Fruit fly (Drosophila melanogaster): ENCODE measurements around the gene CG4660.

Gene CG4660

dm6 chrX:6075586-6075985 is 5.6 kb downstream of the CG4660 start:
- TF ChIP-seq EcR (GFP tag; optimal IDR thresholded peaks at IDR 0.05): no peak
- no peak for TF ChIP-seq CG4496 (GFP tag; IDR thresholded peaks at IDR 0.05)
- TF ChIP-seq CG15710 (tag; optimal IDR thresholded peaks at IDR 0.05): no peak

- TF ChIP-seq CG10348 (GFP tag; IDR thresholded peaks at IDR 0.05): peak; percentile 95
- TF ChIP-seq Ets98B (GFP tag; IDR thresholded peaks at IDR 0.05): peak; percentile 99
- TF ChIP-seq CG15710 (tag; optimal IDR thresholded peaks at IDR 0.05): peak; percentile 93
- TF ChIP-seq rn (GFP tag; IDR thresholded peaks at IDR 0.05): peak; percentile 99
- peak; percentile 99 for TF ChIP-seq CG4496 (GFP tag; IDR thresholded peaks at IDR 0.05)
- peak; percentile 95 for TF ChIP-seq CG9948 (tag; optimal IDR thresholded peaks at IDR 0.05)
- peak; percentile 99 for TF ChIP-seq CG32121 (GFP tag; IDR thresholded peaks at IDR 0.05)
- TF ChIP-seq fd96Ca (GFP tag; IDR thresholded peaks at IDR 0.05): peak; percentile 99
- TF ChIP-seq Pif1B (GFP tag; optimal IDR thresholded peaks at IDR 0.05): peak; percentile 90
- TF ChIP-seq EcR (GFP tag; optimal IDR thresholded peaks at IDR 0.05): no peak
- peak; percentile 99 for TF ChIP-seq CG14655 (GFP tag; optimal IDR thresholded peaks at IDR 0.05)
- TF ChIP-seq CG17806 (tag; optimal IDR thresholded peaks at IDR 0.05): peak; percentile 97
- TF ChIP-seq CG12605 (GFP tag; IDR thresholded peaks at IDR 0.05): peak; percentile 99
- peak; percentile 96 for TF ChIP-seq CG8159 (tag; optimal IDR thresholded peaks at IDR 0.05)
- peak; percentile 86 for TF ChIP-seq CG13204 (GFP tag; optimal IDR thresholded peaks at IDR 0.05)
- peak; percentile 90 for TF ChIP-seq Pif1A (GFP tag; optimal IDR thresholded peaks at IDR 0.05)
- TF ChIP-seq CG34367 (tag; optimal IDR thresholded peaks at IDR 0.05): peak; percentile 93
- peak; percentile 54 for TF ChIP-seq D1 (tag; optimal IDR thresholded peaks at IDR 0.05)
- TF ChIP-seq gl (tag; optimal IDR thresholded peaks at IDR 0.05): peak; percentile 89
- peak; percentile 52 for TF ChIP-seq Snoo (tag; optimal IDR thresholded peaks at IDR 0.05)
- peak; percentile 99 for TF ChIP-seq CG8301 (tag; optimal IDR thresholded peaks at IDR 0.05)
Observed at dm6 chrX:6074845-6075244, 6.3 kb downstream of the CG4660 start, which contains the start of gene Tsp5D. Tsp5D (minus strand) TSS chrX:6074857.

- TF ChIP-seq CG12605 (GFP tag; IDR thresholded peaks at IDR 0.05): no peak
- TF ChIP-seq rn (GFP tag; IDR thresholded peaks at IDR 0.05): no peak
- TF ChIP-seq gl (tag; optimal IDR thresholded peaks at IDR 0.05): no peak
- TF ChIP-seq CG8301 (tag; optimal IDR thresholded peaks at IDR 0.05): no peak
- no peak for TF ChIP-seq CG4496 (GFP tag; IDR thresholded peaks at IDR 0.05)
- TF ChIP-seq CG15710 (tag; optimal IDR thresholded peaks at IDR 0.05): no peak
- no peak for TF ChIP-seq CG10348 (GFP tag; IDR thresholded peaks at IDR 0.05)
- no peak for TF ChIP-seq Pif1A (GFP tag; optimal IDR thresholded peaks at IDR 0.05)
- TF ChIP-seq CG34367 (tag; optimal IDR thresholded peaks at IDR 0.05): no peak
- no peak for TF ChIP-seq CG8159 (tag; optimal IDR thresholded peaks at IDR 0.05)
Observed at dm6 chrX:6068714-6069113, 12.5 kb downstream of the CG4660 start.

DNA sequence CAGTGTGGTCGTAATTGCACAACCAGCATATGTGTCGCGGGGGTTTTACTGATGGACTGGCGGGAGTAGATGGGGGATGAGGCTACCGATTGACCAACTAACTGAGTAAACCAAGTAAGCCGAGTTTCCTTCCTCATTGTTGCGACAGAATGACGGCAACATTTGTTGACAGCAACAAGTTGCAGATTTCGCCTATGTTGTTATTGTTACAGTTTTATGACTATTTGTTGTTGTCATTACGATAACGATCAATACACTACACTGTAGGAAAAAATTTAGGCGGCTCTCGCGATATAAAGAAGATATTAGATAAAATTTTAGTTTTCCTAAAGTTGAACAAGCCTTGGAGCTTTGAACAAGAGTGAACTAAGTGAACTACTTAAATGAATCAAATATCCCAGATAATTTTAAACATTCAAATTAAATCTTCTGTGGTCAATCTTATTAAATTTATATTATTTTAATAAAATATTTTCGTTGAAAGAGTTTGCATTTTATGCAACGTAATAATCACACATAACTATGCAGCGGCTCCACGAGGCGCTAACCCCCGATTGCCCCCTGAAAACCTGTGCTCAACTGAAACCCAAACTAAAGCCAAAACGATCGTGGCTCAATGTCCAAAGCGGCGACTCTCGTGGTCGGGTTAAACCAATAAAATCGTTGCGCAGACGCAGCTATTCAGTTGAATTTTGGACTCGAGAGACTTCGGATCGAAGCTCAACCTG is 13.7 kb downstream of the CG4660 start, which contains the start of gene CG5928:
CG5928 (plus strand) TSS at position 678 of the 728 bp plus-strand sequence.
- TF ChIP-seq CG9948 (tag; optimal IDR thresholded peaks at IDR 0.05) (no peak), CG32121 (GFP tag; IDR thresholded peaks at IDR 0.05) (0 out of 2 replicates have a peak, but pooled peaks have one; percentile 7)

dm6 chrX:6066316-6066715 is 14.9 kb downstream of the CG4660 start, which contains the start of gene CG43115:
CG43115 (minus strand) TSS chrX:6066416.
- no peak for TF ChIP-seq CG15710 (tag; optimal IDR thresholded peaks at IDR 0.05)
- TF ChIP-seq CG32121 (GFP tag; IDR thresholded peaks at IDR 0.05): no peak

DNA sequence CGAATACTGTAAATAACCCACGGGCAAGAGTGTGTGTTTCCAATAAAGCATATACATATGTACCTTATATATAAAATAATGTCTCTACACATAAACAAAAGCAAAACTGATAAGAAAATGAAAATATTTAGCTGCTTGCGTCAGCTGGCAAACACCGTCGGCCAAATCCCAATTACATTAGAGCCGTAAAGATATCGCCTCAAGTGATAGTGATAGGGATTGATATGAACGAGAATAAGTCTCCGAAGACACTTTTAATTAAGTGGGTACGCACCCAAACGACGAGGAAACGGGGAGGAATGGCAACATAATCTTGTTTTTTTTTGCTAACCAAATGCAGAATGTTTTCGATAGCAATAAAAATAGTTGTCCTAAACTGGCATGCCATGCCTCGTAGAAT is 16.7 kb downstream of the CG4660 start:
- TF ChIP-seq fd96Ca (GFP tag; IDR thresholded peaks at IDR 0.05): no peak
- no peak for TF ChIP-seq CG8301 (tag; optimal IDR thresholded peaks at IDR 0.05)
- TF ChIP-seq gl (tag; optimal IDR thresholded peaks at IDR 0.05): no peak
- TF ChIP-seq CG14655 (GFP tag; optimal IDR thresholded peaks at IDR 0.05): no peak
- no peak for TF ChIP-seq CG13204 (GFP tag; optimal IDR thresholded peaks at IDR 0.05)
- no peak for TF ChIP-seq Snoo (tag; optimal IDR thresholded peaks at IDR 0.05)
- no peak for TF ChIP-seq EcR (GFP tag; optimal IDR thresholded peaks at IDR 0.05)
- no peak for TF ChIP-seq CG9948 (tag; optimal IDR thresholded peaks at IDR 0.05)
- TF ChIP-seq CG8159 (tag; optimal IDR thresholded peaks at IDR 0.05): no peak
- TF ChIP-seq CG17806 (tag; optimal IDR thresholded peaks at IDR 0.05): no peak
- TF ChIP-seq CG15710 (tag; optimal IDR thresholded peaks at IDR 0.05): no peak
- TF ChIP-seq Pif1B (GFP tag; optimal IDR thresholded peaks at IDR 0.05): no peak

- TF ChIP-seq EcR (GFP tag; optimal IDR thresholded peaks at IDR 0.05) (peak; percentile 35), CG4496 (GFP tag; IDR thresholded peaks at IDR 0.05) (no peak)
Observed at dm6 chrX:6062160-6062559, 19.0 kb downstream of the CG4660 start.

Measured in whole organism, pupa.